Worm (Caenorhabditis elegans): ENCODE data around the gene lys-1.

Gene lys-1

ce11 chrV:10320101-10320761 is 42.5 kb downstream of the lys-1 start, which contains the start of the genes gna-1 and B0024.13 (continued):
- TF ChIP-seq Y48G9A.11 (GFP tag; IDR thresholded peaks at IDR 0.05) (no peak), tra-1 (GFP tag; IDR thresholded peaks at IDR 0.05) (no peak), dmd-6 (GFP tag; IDR thresholded peaks at IDR 0.05) (peak; percentile 47; the same call in 1 of the 2 replicates), ZK337.2 (GFP tag; IDR thresholded peaks at IDR 0.05) (peak; percentile 18; the same call in 1 of the 2 replicates), nhr-237 (tag; optimal IDR thresholded peaks at IDR 0.05) (no peak), hif-1 (tag; optimal IDR thresholded peaks at IDR 0.05) (peak in 1 of 2 experiments; percentile 83), nhr-41 (GFP tag; IDR thresholded peaks at IDR 0.05) (no peak), unc-62 (GFP tag; optimal IDR thresholded peaks at IDR 0.05 in 1 of 2) (no peak), unc-62 (tag; optimal IDR thresholded peaks at IDR 0.05) (no peak), php-3 (GFP tag; IDR thresholded peaks at IDR 0.05) (no peak), F26F4.8 (GFP tag; conservative IDR thresholded peaks at IDR 0.05) (no peak), madf-5 (GFP tag; IDR thresholded peaks at IDR 0.05) (no peak), lin-13 (GFP tag; optimal IDR thresholded peaks at IDR 0.05) (no peak), Y5F2A.4 (GFP tag; optimal IDR thresholded peaks at IDR 0.05) (no peak), nhr-111 (GFP tag; optimal IDR thresholded peaks at IDR 0.05) (no peak), sdz-12 (GFP tag; optimal IDR thresholded peaks at IDR 0.05) (no peak), tag-97 (GFP tag; IDR thresholded peaks at IDR 0.05) (no peak), Y75B8A.6 (GFP tag; IDR thresholded peaks at IDR 0.05) (no peak), rbr-2 (tag; optimal IDR thresholded peaks at IDR 0.05) (peak; percentile 36), nhr-11 (tag; optimal IDR thresholded peaks at IDR 0.05) (no peak), dpl-1 (GFP tag; optimal IDR thresholded peaks at IDR 0.05) (peak; percentile 61), mdl-1 (tag; optimal IDR thresholded peaks at IDR 0.05) (no peak), zfp-3 (GFP tag; conservative IDR thresholded peaks at IDR 0.05) (no peak), mxl-2 (GFP tag; conservative IDR thresholded peaks at IDR 0.05) (no peak), nhr-77 (tag; optimal IDR thresholded peaks at IDR 0.05) (no peak), ceh-20 (GFP tag; IDR thresholded peaks at IDR 0.05) (no peak), aly-2 (tag; optimal IDR thresholded peaks at IDR 0.05) (no peak), nhr-42 (GFP tag; IDR thresholded peaks at IDR 0.05) (no peak), dmd-8 (GFP tag; IDR thresholded peaks at IDR 0.05) (no peak), ces-1 (GFP tag; optimal IDR thresholded peaks at IDR 0.05) (no peak), spr-1 (tag; optimal IDR thresholded peaks at IDR 0.05) (no peak), pha-4 (GFP tag; IDR thresholded peaks at IDR 0.05) (no peak), pha-4 (tag; optimal IDR thresholded peaks at IDR 0.05) (peak; percentile 21), ceh-32 (tag; optimal IDR thresholded peaks at IDR 0.05; ENCODE audit: poor library complexity) (no peak), zip-2 (tag; optimal IDR thresholded peaks at IDR 0.05) (no peak), lin-38 (GFP tag; IDR thresholded peaks at IDR 0.05) (no peak; the same call in none of the 2 replicates), cey-2 (tag; optimal IDR thresholded peaks at IDR 0.05; ENCODE audit: borderline replicate concordance, insufficient read depth) (no peak), hmg-1.1 (GFP tag; IDR thresholded peaks at IDR 0.05) (no peak), nhr-25 (tag; optimal IDR thresholded peaks at IDR 0.05; ENCODE audit: borderline replicate concordance, insufficient read depth) (no peak), F37D6.2 (tag; optimal IDR thresholded peaks at IDR 0.05) (no peak), duxl-1 (tag; optimal IDR thresholded peaks at IDR 0.05; ENCODE audit: poor library complexity) (peak; percentile 35), ZK546.5 (tag; optimal IDR thresholded peaks at IDR 0.05) (no peak)
